Worm (Caenorhabditis elegans) whole organism, mixed stage, embryonic: ENCODE results near the gene kvs-4.

Source experiments
- ces-1 ChIP-seq: fragments of 150-350 bp; optimal IDR thresholded peaks from 2 replicates; lab custom pipeline; 2014; ENCODE audit warnings: missing biosample characterization, missing genetic modification reagents, missing genetic modification characterization
- cnd-1 ChIP-seq: fragments of 200-800 bp; sonication (Bioruptor generic); optimal IDR thresholded peaks from 2 replicates; lab custom pipeline; 2018; ENCODE audit warnings: mild to moderate bottlenecking, missing genetic modification characterization, missing compliant biosample characterization
- mep-1 ChIP-seq: fragments of 150-350 bp; optimal IDR thresholded peaks from 2 replicates; lab custom pipeline; 2017; ENCODE audit warnings: missing biosample characterization, missing genetic modification reagents, missing genetic modification characterization, inconsistent platforms
- mls-2 ChIP-seq: sonication (generic microtip); optimal IDR thresholded peaks from 2 replicates; lab custom pipeline; 2016; ENCODE audit warnings: mild to moderate bottlenecking, missing genetic modification characterization, moderate library complexity, missing compliant biosample characterization
- nhr-12 ChIP-seq: fragments of 150-350 bp; optimal IDR thresholded peaks from 2 replicates; lab custom pipeline; 2014; ENCODE audit warnings: missing biosample characterization, missing genetic modification characterization
- nhr-28 ChIP-seq: fragments of 150-350 bp; optimal IDR thresholded peaks from 2 replicates; lab custom pipeline; 2014; ENCODE audit warnings: missing biosample characterization, missing genetic modification characterization
- nhr-76 ChIP-seq: sonication (generic microtip); optimal IDR thresholded peaks from 2 replicates; lab custom pipeline; 2017; ENCODE audit warnings: missing biosample characterization, missing genetic modification characterization
- snpc-4 ChIP-seq: fragments of 150-350 bp; optimal IDR thresholded peaks from 2 replicates; lab custom pipeline; 2014; ENCODE audit warnings: missing biosample characterization, missing genetic modification characterization
- sptf-1 ChIP-seq: sonication (generic microtip); optimal IDR thresholded peaks from 2 replicates; lab custom pipeline; 2017; ENCODE audit warnings: mild to moderate bottlenecking, missing genetic modification characterization, moderate library complexity, missing compliant biosample characterization

ce11 chrIII:11053603-11054002 is 41.2 kb downstream of the kvs-4 start:
- TF ChIP-seq mls-2 (tag; lab: Kevin White, UChicago) (no peak), nhr-12 (tag; lab: Kevin White, UChicago) (no peak), snpc-4 (tag; lab: Kevin White, UChicago) (no peak), mep-1 (tag; lab: Kevin White, UChicago) (no peak), sptf-1 (tag; lab: Kevin White, UChicago) (no peak), nhr-76 (tag; lab: Kevin White, UChicago) (no peak), cnd-1 (tag; lab: Kevin White, UChicago) (no peak), ces-1 (GFP tag; lab: Kevin White, UChicago) (no peak), nhr-28 (tag; lab: Kevin White, UChicago) (no peak)
